Fruit fly (Drosophila melanogaster): ENCODE measurements around the gene CG11668.

dm6 chr3R:13075728-13076127 is 37.6 kb downstream of the CG11668 start:
- TF ChIP-seq CTCF (optimal IDR thresholded peaks at IDR 0.05) (no peak), CG8478 (optimal IDR thresholded peaks at IDR 0.05) (no peak)

Data from S2 (cell line).